Worm (Caenorhabditis elegans): Measurements from ENCODE around the gene cutl-3.

DNA sequence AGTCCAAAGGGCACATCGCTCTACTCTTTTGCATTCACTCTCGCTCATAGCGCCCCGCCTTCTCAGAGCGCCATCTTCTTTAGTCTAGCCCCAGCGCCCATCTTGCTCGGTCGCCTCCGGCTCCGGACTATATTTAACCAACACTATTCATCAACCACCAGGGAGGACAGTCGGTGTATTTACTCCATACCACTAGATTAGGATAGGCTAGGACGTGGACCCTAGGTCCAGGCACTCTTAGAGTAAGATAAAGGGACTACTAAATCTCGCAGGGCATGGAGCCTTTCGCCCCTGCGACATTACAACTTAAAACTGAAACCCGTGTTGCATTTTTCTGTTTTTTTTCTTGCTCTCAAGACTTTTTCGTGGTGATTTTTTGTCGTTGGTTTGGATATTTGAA is 48.5 kb upstream of the cutl-3 start:
- no peak for TF ChIP-seq sea-2 (GFP tag; IDR thresholded peaks at IDR 0.05)
- TF ChIP-seq efl-1 (GFP tag; optimal IDR thresholded peaks at IDR 0.05): no peak
- TF ChIP-seq cebp-2 (GFP tag; IDR thresholded peaks at IDR 0.05): no peak
- TF ChIP-seq unc-130 (GFP tag; optimal IDR thresholded peaks at IDR 0.05): no peak
- no peak for TF ChIP-seq nhr-90 (tag; optimal IDR thresholded peaks at IDR 0.05)
- TF ChIP-seq ztf-22 (GFP tag; optimal IDR thresholded peaks at IDR 0.05): no peak
- TF ChIP-seq pha-4 (tag; optimal IDR thresholded peaks at IDR 0.05): no peak
- TF ChIP-seq K11D2.4 (GFP tag; IDR thresholded peaks at IDR 0.05): no peak

Data from whole organism, young adult.